Fruit fly (Drosophila melanogaster): ENCODE measurements around the gene CG14011.

CG14011 gene

DNA sequence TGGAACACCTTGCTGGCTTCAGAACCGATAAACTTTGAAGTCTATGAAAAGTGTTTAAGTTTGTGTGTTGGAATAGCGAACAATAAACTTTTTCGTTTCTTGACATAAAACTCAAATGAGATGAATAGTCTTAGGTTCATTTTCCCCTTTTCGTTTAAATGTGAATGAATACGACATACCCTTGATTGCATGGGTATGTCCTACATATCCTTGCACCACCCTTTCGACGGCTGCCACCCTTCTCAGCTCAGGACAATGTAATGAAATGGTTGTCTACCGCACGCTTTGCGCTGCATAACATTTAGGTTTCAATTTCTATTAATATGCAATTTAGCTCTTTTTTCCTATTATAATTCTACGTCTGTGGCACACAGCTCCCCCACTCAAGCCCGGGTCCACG lies at the start of gene CG14011:
CG14011 (minus strand) TSS at position 101 of the 400 bp plus-strand sequence.
- TF ChIP-seq sd (tag; optimal IDR thresholded peaks at IDR 0.05) (no peak), tup (GFP tag; optimal IDR thresholded peaks at IDR 0.05) (no peak)

DNA sequence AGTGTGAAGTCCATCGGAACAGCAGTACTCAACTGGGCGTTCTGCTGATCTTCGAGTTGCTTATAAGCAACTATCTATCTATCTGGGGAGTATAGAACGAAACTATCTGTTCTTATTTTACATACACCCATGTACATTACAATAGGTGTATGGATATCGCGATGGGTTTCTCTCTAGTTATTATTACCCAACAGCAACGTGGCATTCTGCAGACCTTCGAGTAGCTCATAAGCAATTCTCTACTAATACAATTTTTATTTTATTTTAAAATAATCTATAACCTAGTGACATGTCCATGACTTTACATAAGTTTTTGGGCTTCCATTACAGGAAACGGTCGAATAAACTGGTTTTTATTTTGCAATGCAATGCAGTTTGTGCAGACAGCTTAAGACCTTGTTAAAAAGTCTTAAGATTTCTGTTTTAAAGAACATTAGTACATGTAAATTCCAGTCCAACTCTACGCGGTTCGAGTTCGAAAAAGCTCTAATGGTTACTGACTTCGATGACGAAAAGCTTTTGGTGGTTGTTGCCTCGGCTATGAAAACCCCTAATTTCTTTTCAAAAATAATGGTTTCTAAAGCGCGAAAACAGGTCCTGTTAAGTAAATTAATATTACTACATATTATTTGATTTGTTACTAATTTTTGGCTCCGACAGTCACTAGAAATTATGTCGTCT lies 43.0 kb upstream of the CG14011 start, which contains the start of gene Cyp6a16:
Cyp6a16 (minus strand) TSS at position 36 of the 681 bp plus-strand sequence.
- TF ChIP-seq CG11696 (GFP tag; IDR thresholded peaks at IDR 0.05) = 0 out of 2 replicates have a peak, but pooled peaks have one; percentile 43
- TF ChIP-seq rib (GFP tag; IDR thresholded peaks at IDR 0.05) = no peak
- TF ChIP-seq CG42726 (GFP tag; IDR thresholded peaks at IDR 0.05; ENCODE audit: partially characterized antibody) = peak; percentile 42; the same call in 1 of the 2 replicates
- TF ChIP-seq CG11247 (GFP tag; IDR thresholded peaks at IDR 0.05) = no peak
- TF ChIP-seq Drgx (GFP tag; IDR thresholded peaks at IDR 0.05) = peak; percentile 84
- TF ChIP-seq z (GFP tag; IDR thresholded peaks at IDR 0.05) = 0 out of 3 replicates have a peak, but pooled peaks have one; percentile 28
- no peak for TF ChIP-seq sisA (GFP tag; IDR thresholded peaks at IDR 0.05)
- TF ChIP-seq E2f2 (GFP tag; IDR thresholded peaks at IDR 0.05) = peak; percentile 74
- peak; percentile 57 for TF ChIP-seq pros (GFP tag; optimal IDR thresholded peaks at IDR 0.05)
- peak; percentile 79 for TF ChIP-seq CTCF (GFP tag; optimal IDR thresholded peaks at IDR 0.05)
- TF ChIP-seq CG2712 (tag; optimal IDR thresholded peaks at IDR 0.05) = peak; percentile 34
- TF ChIP-seq pita (GFP tag; optimal IDR thresholded peaks at IDR 0.05) = peak; percentile 57
- TF ChIP-seq CG13296 (GFP tag; optimal IDR thresholded peaks at IDR 0.05) = no peak
- TF ChIP-seq Hr78 (GFP tag; optimal IDR thresholded peaks at IDR 0.05) = no peak
- no peak for TF ChIP-seq lab (GFP tag; optimal IDR thresholded peaks at IDR 0.05)
- peak; percentile 78 for TF ChIP-seq sens (GFP tag)
- TF ChIP-seq amos (GFP tag; IDR thresholded peaks at IDR 0.05; ENCODE audit: partially characterized antibody) = 0 out of 2 replicates have a peak, but pooled peaks have one; percentile 33
- no peak for TF ChIP-seq vfl (GFP tag; optimal IDR thresholded peaks at IDR 0.05)
- TF ChIP-seq phol (tag; optimal IDR thresholded peaks at IDR 0.05) = peak; percentile 1
- peak; percentile 35 for TF ChIP-seq nom (GFP tag; optimal IDR thresholded peaks at IDR 0.05)
- TF ChIP-seq Opbp (GFP tag; IDR thresholded peaks at IDR 0.05; ENCODE audit: partially characterized antibody) = peak; percentile 51; the same call in 1 of the 3 replicates
- peak; percentile 3 for TF ChIP-seq stwl (tag; optimal IDR thresholded peaks at IDR 0.05)
- TF ChIP-seq CG18262 (tag; optimal IDR thresholded peaks at IDR 0.05) = no peak
- TF ChIP-seq Dp (GFP tag; optimal IDR thresholded peaks at IDR 0.05) = peak; percentile 75
- TF ChIP-seq CG12942 (GFP tag; optimal IDR thresholded peaks at IDR 0.05) = no peak
- no peak for TF ChIP-seq zfh1 (GFP tag; IDR thresholded peaks at IDR 0.05)
- TF ChIP-seq CG3407 (GFP tag; optimal IDR thresholded peaks at IDR 0.05) = no peak

DNA sequence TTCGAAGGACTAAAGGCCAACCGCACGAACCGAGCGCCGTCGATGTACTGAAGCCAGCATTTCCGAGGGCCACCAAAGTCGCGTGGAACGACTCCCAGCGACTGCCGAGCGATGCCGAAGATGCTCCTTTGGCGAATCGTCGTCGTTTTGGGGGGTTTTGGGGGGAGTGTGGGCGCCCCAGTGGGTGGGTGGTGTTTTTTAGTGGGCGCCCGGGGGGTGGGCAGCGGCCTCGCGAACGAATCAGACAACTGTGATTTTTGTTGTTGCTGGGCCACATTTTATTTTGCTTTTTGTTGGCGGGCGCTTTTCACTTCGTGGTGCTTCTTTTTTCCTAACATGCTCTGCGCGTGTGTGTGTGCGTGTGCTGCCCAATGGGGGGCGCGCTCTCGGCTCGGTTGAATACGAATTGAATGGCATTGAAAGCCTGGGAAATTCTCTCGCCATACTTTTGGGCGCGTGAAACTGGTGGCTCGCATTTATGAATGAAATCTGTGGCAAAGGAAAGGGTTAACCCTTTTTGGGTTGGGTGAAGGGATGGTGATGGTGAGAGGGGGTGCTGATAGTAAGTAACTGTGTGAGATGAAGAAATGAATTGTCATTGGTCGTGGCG lies 37.1 kb upstream of the CG14011 start, which contains the start of gene DIP-eta:
DIP-eta (minus strand) TSS at position 51 of the 610 bp plus-strand sequence.
- TF ChIP-seq CG15011 (GFP tag; optimal IDR thresholded peaks at IDR 0.05) (no peak), Lhr (GFP tag; optimal IDR thresholded peaks at IDR 0.05) (no peak), CG31224 (GFP tag; IDR thresholded peaks at IDR 0.05) (no peak), chinmo (GFP tag; IDR thresholded peaks at IDR 0.05; ENCODE audit: partially characterized antibody) (no peak), CG5953 (GFP tag; IDR thresholded peaks at IDR 0.05) (no peak), CG12155 (GFP tag; optimal IDR thresholded peaks at IDR 0.05) (no peak), CG15601 (tag; optimal IDR thresholded peaks at IDR 0.05) (peak; percentile 99), klu (GFP tag; IDR thresholded peaks at IDR 0.05) (no peak), CG34422 (GFP tag; IDR thresholded peaks at IDR 0.05) (no peak), YL-1 (GFP tag; optimal IDR thresholded peaks at IDR 0.05) (no peak), CG8359 (GFP tag; optimal IDR thresholded peaks at IDR 0.05; ENCODE audit: borderline replicate concordance) (peak; percentile 33), CG15479 (GFP tag; optimal IDR thresholded peaks at IDR 0.05) (no peak), crol (GFP tag; IDR thresholded peaks at IDR 0.05) (peak; percentile 49), nmo (GFP tag; optimal IDR thresholded peaks at IDR 0.05) (no peak), Med (GFP tag) (no peak), Nf-YC (tag; optimal IDR thresholded peaks at IDR 0.05) (peak; percentile 98), CG17568 (GFP tag; optimal IDR thresholded peaks at IDR 0.05) (no peak), Chrac-16 (GFP tag; optimal IDR thresholded peaks at IDR 0.05) (no peak)
